Worm (Caenorhabditis elegans) whole organism, L1 larva: ENCODE measurements around the gene add-1.

ENCODE experiments used
- ceh-8 ChIP-seq: fragments of 200-800 bp; sonication (Bioruptor generic); optimal IDR thresholded peaks from 2 replicates; lab custom pipeline; 2018; ENCODE audit warnings: mild to moderate bottlenecking, missing genetic modification characterization, moderate library complexity, missing compliant biosample characterization
- lin-39 ChIP-seq: fragments of 150-350 bp; optimal IDR thresholded peaks from 2 replicates; lab custom pipeline; 2014; ENCODE audit warnings: missing biosample characterization, missing genetic modification reagents, missing genetic modification characterization
- nhr-237 ChIP-seq: fragments of 150-350 bp; optimal IDR thresholded peaks from 2 replicates; lab custom pipeline; 2014; ENCODE audit warnings: missing biosample characterization, missing genetic modification characterization
- tbx-2 ChIP-seq: sonication (generic microtip); optimal IDR thresholded peaks from 2 replicates; lab custom pipeline; 2016; ENCODE audit warnings: missing genetic modification characterization, missing compliant biosample characterization

- TF ChIP-seq lin-39 (tag; lab: Kevin White, UChicago) (no peak), ceh-8 (GFP tag; lab: Kevin White, UChicago) (no peak), tbx-2 (tag; lab: Kevin White, UChicago) (no peak), nhr-237 (tag; lab: Kevin White, UChicago) (no peak)
Measured at ce11 chrX:4905804-4906203, 46.0 kb upstream of the add-1 start, which contains the start of gene K05B2.2.
